Fruit fly (Drosophila melanogaster): ENCODE results near the gene CG33796.

The CG33796 gene

dm6 chr3L:16181330-16181830 lies 11.5 kb upstream of the CG33796 start:
- TF ChIP-seq CG17801 (GFP tag; optimal IDR thresholded peaks at IDR 0.05; ENCODE audit: partially characterized antibody), result no peak

dm6 chr3L:16178433-16178832 lies 8.5 kb upstream of the CG33796 start:
- TF ChIP-seq CG17801 (GFP tag; optimal IDR thresholded peaks at IDR 0.05; ENCODE audit: partially characterized antibody), result no peak

- TF ChIP-seq CG17801 (GFP tag; optimal IDR thresholded peaks at IDR 0.05; ENCODE audit: partially characterized antibody), result no peak
Observed at dm6 chr3L:16177751-16178150, 7.8 kb upstream of the CG33796 start.

DNA sequence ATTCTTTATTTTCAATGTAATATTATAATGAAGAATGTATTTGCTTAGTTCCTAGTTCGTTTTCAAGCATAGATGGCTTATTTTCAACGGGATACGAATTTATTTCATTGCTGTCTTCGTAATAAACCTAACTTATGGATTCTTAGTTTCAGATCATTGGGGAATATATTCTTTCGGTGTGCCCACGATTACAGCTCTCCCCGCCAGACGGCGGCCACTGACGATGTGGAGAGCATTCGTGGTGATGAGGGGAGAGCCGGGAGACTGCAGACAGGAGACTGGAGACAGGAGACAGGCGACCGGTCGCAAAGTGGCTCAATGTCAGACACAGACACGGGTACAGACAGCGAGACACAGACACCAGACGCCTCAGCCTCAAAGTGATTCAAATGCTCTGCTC lies 7.4 kb upstream of the CG33796 start:
- no peak for TF ChIP-seq CG17801 (GFP tag; optimal IDR thresholded peaks at IDR 0.05; ENCODE audit: partially characterized antibody)

- no peak for TF ChIP-seq CG17801 (GFP tag; optimal IDR thresholded peaks at IDR 0.05; ENCODE audit: partially characterized antibody)
Observed at dm6 chr3L:16176492-16176891, 6.6 kb upstream of the CG33796 start.

dm6 chr3L:16175628-16176263 lies 5.8 kb upstream of the CG33796 start:
- TF ChIP-seq CG17801 (GFP tag; optimal IDR thresholded peaks at IDR 0.05; ENCODE audit: partially characterized antibody), result no peak

DNA sequence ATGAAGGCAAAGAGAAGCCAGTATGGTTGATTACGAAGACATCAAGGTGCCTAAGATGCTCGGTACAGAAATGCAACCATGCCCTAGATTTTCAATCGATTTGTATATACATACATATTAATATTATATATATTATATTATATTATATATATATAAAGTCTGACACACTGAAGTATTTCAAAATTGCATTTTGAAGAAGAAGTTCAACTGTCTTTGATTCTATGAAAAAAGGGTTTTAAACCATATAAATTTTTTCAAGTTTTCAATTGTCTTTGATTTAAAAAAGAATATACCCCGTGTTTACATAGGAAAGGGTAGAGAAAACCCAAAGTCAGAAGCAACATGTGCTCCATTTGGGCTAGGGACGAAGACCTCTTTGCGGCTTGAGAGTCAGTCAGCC lies 4.9 kb upstream of the CG33796 start:
- no peak for TF ChIP-seq CG17801 (GFP tag; optimal IDR thresholded peaks at IDR 0.05; ENCODE audit: partially characterized antibody)

DNA sequence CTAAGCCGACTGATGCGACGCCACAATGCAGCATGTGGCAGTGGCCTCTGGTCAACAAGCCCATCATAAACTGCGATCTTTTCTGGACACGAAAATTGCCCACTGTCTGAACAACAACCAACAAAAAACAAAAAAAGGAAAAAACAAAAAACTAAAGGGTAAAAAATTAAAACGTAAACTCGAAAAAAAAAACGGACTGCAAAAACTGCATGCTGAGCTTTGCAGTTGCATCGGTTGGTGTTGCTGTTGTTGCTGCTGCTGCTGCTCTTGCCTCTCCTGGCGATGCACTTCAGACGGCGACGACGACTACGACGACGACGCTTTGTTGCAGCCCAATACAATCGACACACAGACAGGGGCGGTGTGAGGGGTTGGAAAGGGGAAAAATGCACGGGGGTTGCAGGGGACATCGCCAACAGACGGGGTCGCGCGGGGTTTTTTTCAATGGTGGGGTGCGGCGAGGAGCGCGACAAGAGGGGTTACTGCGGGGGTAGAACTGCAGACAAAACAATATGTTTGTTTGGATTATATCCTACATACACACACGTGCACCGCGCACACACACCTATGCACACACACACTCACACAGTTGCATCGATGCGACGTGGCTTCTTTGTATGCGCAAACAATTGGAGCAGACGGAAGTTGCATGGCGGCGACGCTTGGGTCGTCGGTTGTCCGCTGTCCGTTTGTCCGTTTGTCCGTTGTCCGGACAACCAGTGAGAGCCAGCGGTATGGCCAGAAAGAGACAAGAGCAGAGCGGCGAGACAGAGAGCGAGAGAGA lies 4.1 kb upstream of the CG33796 start:
- no peak for TF ChIP-seq CG17801 (GFP tag; optimal IDR thresholded peaks at IDR 0.05; ENCODE audit: partially characterized antibody)

DNA sequence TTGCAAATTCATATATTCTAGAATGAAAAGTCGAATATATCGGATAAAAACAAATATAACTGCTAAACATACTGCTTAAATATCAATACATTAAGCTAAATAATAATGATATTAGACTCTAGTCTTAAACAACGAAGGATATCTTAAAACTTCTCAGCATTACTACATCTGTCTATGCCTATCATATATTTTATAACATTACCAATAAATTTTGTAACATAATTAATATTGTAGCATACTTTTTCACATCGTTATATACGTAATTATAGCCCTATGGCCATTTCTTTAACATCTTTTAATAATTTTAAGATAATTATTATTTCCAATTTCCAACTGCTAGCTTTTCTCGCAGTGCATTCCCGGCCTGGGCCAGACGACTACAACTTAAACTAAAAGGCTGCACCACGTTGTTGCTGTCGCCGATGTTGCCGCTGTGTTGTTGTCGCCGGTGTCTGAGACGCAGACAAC lies 2.9 kb upstream of the CG33796 start:
- TF ChIP-seq CG17801 (GFP tag; optimal IDR thresholded peaks at IDR 0.05; ENCODE audit: partially characterized antibody), result no peak

dm6 chr3L:16172381-16172780 lies 2.5 kb upstream of the CG33796 start:
- TF ChIP-seq CG17801 (GFP tag; optimal IDR thresholded peaks at IDR 0.05; ENCODE audit: partially characterized antibody), result no peak

dm6 chr3L:16171280-16171679 lies 1.4 kb upstream of the CG33796 start, which contains the start of gene CG33795:
Gene CG33795 (minus strand): TSS chr3L:16171380.
- TF ChIP-seq CG17801 (GFP tag; optimal IDR thresholded peaks at IDR 0.05; ENCODE audit: partially characterized antibody), result no peak

DNA sequence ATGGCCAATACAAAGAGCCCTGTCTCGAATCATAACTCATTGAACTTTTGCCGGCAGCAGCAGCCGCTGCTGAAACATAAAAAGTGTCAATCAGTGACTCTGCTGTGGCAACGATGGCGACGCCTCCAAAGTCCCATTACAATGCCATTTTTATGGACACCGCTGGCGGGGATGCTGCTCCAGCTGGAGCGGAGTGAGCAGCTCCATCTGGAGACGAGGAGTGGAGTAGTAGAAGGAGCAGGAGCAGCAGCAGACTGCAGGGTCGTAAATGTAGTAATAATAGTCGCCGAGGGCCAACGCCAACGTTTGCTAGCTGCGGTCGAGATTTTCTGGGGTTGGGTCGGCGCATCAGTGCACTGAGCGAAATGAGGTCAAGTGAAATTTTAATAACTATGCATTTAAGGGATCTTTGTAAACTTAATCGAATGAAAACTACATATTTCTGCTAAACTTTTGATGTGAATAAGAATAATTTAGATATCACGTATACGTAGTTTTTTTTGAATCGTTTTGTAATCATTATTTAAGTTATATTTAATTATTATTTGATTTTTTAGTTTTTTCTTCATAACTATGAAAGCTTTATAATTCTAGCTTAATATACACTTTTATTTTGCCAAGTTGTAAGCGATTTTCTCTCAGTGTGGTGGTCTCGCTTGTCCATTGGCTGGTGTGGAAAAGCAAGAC lies 1.3 kb downstream of the CG33796 start:
- no peak for TF ChIP-seq CG17801 (GFP tag; optimal IDR thresholded peaks at IDR 0.05; ENCODE audit: partially characterized antibody)

DNA sequence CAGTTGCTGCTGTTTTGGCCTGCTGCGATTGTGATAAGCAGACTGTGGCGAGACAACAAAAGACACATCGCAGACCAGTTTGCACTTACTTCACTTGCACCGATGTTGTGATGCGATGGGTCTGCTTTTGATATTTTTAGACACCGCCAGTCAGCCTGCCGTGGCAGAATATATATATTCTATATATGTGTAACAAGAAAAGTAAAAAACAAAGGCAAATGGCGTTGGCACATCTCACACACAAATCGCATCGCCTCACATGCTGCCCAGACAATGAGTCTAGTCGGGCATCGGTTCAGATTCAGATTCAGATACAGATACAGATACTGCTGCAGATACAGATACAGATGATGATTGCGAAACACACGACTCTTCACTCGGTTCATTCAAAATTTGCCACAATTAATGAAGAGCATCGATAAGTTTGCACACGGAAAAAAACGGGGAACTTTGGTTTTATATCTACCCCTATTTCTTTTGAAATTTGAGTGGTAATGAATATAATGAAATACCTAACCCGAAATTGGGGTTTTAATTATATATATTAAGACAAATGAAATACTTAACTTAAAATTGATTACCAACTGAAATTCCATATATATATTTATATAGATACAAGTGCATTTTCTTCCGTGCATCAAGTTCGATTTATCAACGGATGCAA lies 2.1 kb downstream of the CG33796 start:
- TF ChIP-seq CG17801 (GFP tag; optimal IDR thresholded peaks at IDR 0.05; ENCODE audit: partially characterized antibody), result no peak

DNA sequence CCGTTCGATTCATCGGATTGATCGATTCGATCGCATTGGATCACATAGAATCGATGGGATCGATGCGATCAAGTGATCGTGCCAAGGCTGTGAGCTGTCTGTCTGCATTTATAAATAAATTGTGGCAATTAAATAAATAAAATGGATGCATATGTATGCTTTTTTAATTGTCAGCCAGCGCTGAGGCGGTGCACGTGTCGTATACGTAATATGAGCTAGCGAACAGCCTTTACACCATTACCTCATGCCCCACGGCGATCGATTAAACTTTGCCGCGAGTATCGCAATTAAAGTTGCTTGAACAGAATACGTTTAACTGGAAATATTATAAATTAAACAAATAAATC lies 2.9 kb downstream of the CG33796 start:
- TF ChIP-seq CG17801 (GFP tag; optimal IDR thresholded peaks at IDR 0.05; ENCODE audit: partially characterized antibody), result no peak

Measured in ovary, adult (tissue).